Worm (Caenorhabditis elegans): ENCODE results near the gene R11.4.

ce11 chrX:16184069-16184468 lies 26.3 kb downstream of the R11.4 start, which contains the start of gene nlp-67:
- TF ChIP-seq unc-62 (GFP tag; optimal IDR thresholded peaks at IDR 0.05) (no peak), lsy-2 (tag; optimal IDR thresholded peaks at IDR 0.05) (no peak), sptf-1 (tag; optimal IDR thresholded peaks at IDR 0.05) (no peak), nhr-28 (tag; optimal IDR thresholded peaks at IDR 0.05) (no peak), ceh-43 (GFP tag; optimal IDR thresholded peaks at IDR 0.05) (no peak), ham-2 (GFP tag; optimal IDR thresholded peaks at IDR 0.05) (no peak), elt-1 (tag; optimal IDR thresholded peaks at IDR 0.05; ENCODE audit: borderline replicate concordance, insufficient read depth) (no peak), lin-13 (tag; optimal IDR thresholded peaks at IDR 0.05) (no peak)

All from whole organism, mixed stage, embryonic.